Worm (Caenorhabditis elegans): Measurements from ENCODE around the gene ttbk-5.

The ttbk-5 gene

DNA sequence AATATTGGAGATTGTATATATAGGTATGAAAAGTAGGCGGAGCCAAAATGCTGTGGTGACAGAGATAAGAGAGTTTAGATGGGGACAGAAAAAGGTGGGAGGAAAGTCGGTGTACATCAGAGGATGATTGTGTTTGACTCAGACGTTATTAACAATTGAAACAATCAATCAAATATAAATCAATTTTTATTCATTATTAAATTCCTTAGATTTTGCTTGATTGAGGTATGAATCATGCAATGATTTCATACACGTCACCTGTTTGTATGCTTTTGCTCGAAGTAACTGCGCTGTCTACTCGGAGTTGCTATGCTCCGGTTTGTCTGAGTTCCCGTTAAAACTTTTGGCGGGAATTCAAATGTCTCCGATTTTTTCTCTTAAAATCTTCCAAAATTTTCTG, 24.7 kb downstream of the ttbk-5 start, which contains the start of gene C04G2.10:
TSS of gene C04G2.10 (plus strand) at position 301 of the 400 bp plus-strand sequence.
- TF ChIP-seq elt-1 (tag; optimal IDR thresholded peaks at IDR 0.05; ENCODE audit: borderline replicate concordance, insufficient read depth) (no peak), nhr-12 (tag; optimal IDR thresholded peaks at IDR 0.05) (no peak), elt-3 (tag; optimal IDR thresholded peaks at IDR 0.05) (no peak), cnd-1 (tag; optimal IDR thresholded peaks at IDR 0.05) (no peak), ham-2 (GFP tag; optimal IDR thresholded peaks at IDR 0.05) (no peak), ztf-11 (tag; optimal IDR thresholded peaks at IDR 0.05) (no peak), ces-1 (GFP tag; optimal IDR thresholded peaks at IDR 0.05) (no peak), ceh-43 (GFP tag; optimal IDR thresholded peaks at IDR 0.05) (no peak), sem-2 (GFP tag; optimal IDR thresholded peaks at IDR 0.05) (no peak), nhr-2 (tag; optimal IDR thresholded peaks at IDR 0.05) (no peak), hlh-1 (tag; optimal IDR thresholded peaks at IDR 0.05) (no peak), mls-2 (tag; optimal IDR thresholded peaks at IDR 0.05) (no peak)

DNA sequence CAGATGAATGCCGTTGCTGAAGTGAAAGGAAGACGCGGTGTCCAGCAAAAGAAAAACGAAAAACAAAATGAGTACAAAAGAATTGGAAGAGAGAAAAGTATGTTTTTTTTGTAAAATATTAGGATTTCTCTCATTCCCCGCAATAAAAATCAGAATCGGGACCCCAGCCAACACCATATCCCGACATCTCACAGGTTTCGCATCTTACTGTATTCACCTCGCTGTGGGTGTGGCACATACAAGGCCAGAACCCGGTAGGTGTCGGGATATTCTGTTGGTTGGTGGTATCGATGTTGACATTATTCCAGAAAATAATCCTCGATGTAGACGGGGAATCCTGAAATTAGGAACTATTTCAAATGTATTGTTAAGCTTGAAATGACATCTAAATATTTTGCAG, 26.3 kb downstream of the ttbk-5 start:
- TF ChIP-seq ces-1 (GFP tag; optimal IDR thresholded peaks at IDR 0.05): no peak
- no peak for TF ChIP-seq nhr-28 (tag; optimal IDR thresholded peaks at IDR 0.05)
- no peak for TF ChIP-seq M03D4.4 (tag; optimal IDR thresholded peaks at IDR 0.05)
- TF ChIP-seq unc-62 (GFP tag; optimal IDR thresholded peaks at IDR 0.05): no peak
- no peak for TF ChIP-seq lsy-2 (tag; optimal IDR thresholded peaks at IDR 0.05)
- TF ChIP-seq sptf-1 (tag; optimal IDR thresholded peaks at IDR 0.05): no peak
- no peak for TF ChIP-seq mab-5 (tag; optimal IDR thresholded peaks at IDR 0.05)
- no peak for TF ChIP-seq elt-1 (tag; optimal IDR thresholded peaks at IDR 0.05; ENCODE audit: borderline replicate concordance, insufficient read depth)
- no peak for TF ChIP-seq ceh-43 (GFP tag; optimal IDR thresholded peaks at IDR 0.05)
- TF ChIP-seq mep-1 (tag; optimal IDR thresholded peaks at IDR 0.05): no peak
- TF ChIP-seq nhr-12 (tag; optimal IDR thresholded peaks at IDR 0.05): no peak
- TF ChIP-seq ham-2 (GFP tag; optimal IDR thresholded peaks at IDR 0.05): no peak
- no peak for TF ChIP-seq ztf-11 (tag; optimal IDR thresholded peaks at IDR 0.05)
- TF ChIP-seq nhr-76 (tag; optimal IDR thresholded peaks at IDR 0.05): no peak
- no peak for TF ChIP-seq blmp-1 (tag; optimal IDR thresholded peaks at IDR 0.05)
- TF ChIP-seq nhr-237 (tag; optimal IDR thresholded peaks at IDR 0.05): no peak
- no peak for TF ChIP-seq pha-4 (tag; optimal IDR thresholded peaks at IDR 0.05)
- no peak for TF ChIP-seq hlh-1 (tag; optimal IDR thresholded peaks at IDR 0.05)
- TF ChIP-seq mls-2 (tag; optimal IDR thresholded peaks at IDR 0.05): no peak
- no peak for TF ChIP-seq unc-39 (tag; optimal IDR thresholded peaks at IDR 0.05)

DNA sequence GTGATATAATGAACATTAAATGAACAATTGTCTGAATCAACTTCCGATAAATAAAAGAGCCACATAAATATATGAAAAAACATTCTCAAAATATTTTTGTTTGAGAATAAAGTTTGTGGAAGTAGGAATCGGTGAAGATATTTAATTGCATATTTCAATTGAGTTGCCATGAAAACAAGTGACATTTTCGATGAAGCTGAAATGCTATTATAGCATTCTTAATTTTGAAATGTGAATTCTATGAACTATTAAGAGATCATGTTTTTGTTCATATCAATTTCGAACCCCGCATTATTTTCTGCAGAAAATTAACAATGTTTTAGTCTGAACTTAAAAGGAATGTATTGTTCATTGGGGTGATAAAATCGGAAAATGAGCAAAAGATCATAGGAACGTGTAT, 31.7 kb downstream of the ttbk-5 start, which contains the start of gene irld-21:
TSS of gene irld-21 (minus strand) at position 101 of the 400 bp plus-strand sequence.
- TF ChIP-seq nhr-76 (tag; optimal IDR thresholded peaks at IDR 0.05) (no peak), nhr-237 (tag; optimal IDR thresholded peaks at IDR 0.05) (no peak), cnd-1 (tag; optimal IDR thresholded peaks at IDR 0.05) (no peak), blmp-1 (tag; optimal IDR thresholded peaks at IDR 0.05) (no peak), lsy-2 (tag; optimal IDR thresholded peaks at IDR 0.05) (no peak), snpc-4 (tag; optimal IDR thresholded peaks at IDR 0.05) (no peak), mab-5 (tag; optimal IDR thresholded peaks at IDR 0.05) (no peak), nhr-2 (tag; optimal IDR thresholded peaks at IDR 0.05) (no peak)

DNA sequence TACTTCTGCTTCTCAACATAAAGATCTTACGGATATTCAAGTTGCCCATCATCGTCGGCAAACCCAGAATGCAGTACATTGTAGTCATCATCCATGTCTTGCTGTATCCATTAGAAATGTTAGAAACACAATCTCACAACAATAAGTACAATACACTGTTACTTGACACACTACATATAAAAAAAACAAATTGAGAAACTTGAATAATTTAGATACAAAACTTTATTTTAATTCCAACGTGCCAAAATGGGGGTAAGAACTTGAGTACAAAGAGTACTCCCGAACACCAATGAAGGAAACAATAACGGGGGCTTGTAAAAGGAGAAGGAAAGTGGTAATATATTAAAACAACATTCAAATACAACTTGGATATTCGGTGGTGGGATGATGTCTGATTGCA, 36.1 kb downstream of the ttbk-5 start, which contains the start of gene ctf-18:
TSS of gene ctf-18 (minus strand) at position 101 of the 400 bp plus-strand sequence.
- no peak for TF ChIP-seq zip-8 (tag; optimal IDR thresholded peaks at IDR 0.05)
- TF ChIP-seq bed-3 (GFP tag; optimal IDR thresholded peaks at IDR 0.05): no peak
- TF ChIP-seq unc-120 (tag; optimal IDR thresholded peaks at IDR 0.05; ENCODE audit: poor library complexity, severe bottlenecking): no peak
- TF ChIP-seq pha-4 (tag; optimal IDR thresholded peaks at IDR 0.05): no peak
- no peak for TF ChIP-seq hlh-1 (tag; optimal IDR thresholded peaks at IDR 0.05)
- no peak for TF ChIP-seq ceh-39 (tag; optimal IDR thresholded peaks at IDR 0.05)
- TF ChIP-seq ham-2 (GFP tag; optimal IDR thresholded peaks at IDR 0.05): no peak
- no peak for TF ChIP-seq lin-13 (tag; optimal IDR thresholded peaks at IDR 0.05)
- TF ChIP-seq nhr-237 (tag; optimal IDR thresholded peaks at IDR 0.05): no peak
- no peak for TF ChIP-seq blmp-1 (tag; optimal IDR thresholded peaks at IDR 0.05)
- no peak for TF ChIP-seq lsy-2 (tag; optimal IDR thresholded peaks at IDR 0.05)
- TF ChIP-seq nhr-28 (tag; optimal IDR thresholded peaks at IDR 0.05): no peak
- TF ChIP-seq nhr-2 (tag; optimal IDR thresholded peaks at IDR 0.05): no peak
- no peak for TF ChIP-seq ces-1 (GFP tag; optimal IDR thresholded peaks at IDR 0.05)
- no peak for TF ChIP-seq M03D4.4 (tag; optimal IDR thresholded peaks at IDR 0.05)

DNA sequence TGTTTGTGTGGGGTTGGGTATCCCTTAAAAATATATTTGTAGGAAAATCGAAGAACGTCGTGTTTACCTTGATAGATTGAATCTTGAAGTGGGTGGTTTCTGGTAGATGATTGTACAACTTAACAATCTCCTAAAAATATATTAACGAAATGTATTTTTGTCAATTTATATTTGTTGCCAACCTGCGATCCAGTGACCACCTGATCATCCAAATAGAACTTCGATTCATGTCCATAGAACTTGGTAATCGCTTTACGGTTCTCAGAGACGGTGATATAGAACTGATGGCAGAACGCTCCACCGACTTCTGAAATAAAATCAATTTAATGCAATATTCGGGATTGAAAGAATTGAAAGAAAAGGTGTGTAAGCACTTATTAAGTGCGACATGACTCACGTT, 38.0 kb downstream of the ttbk-5 start:
- TF ChIP-seq hlh-1 (tag; optimal IDR thresholded peaks at IDR 0.05): no peak
- no peak for TF ChIP-seq mls-2 (tag; optimal IDR thresholded peaks at IDR 0.05)
- TF ChIP-seq elt-1 (tag; optimal IDR thresholded peaks at IDR 0.05; ENCODE audit: borderline replicate concordance, insufficient read depth): no peak
- no peak for TF ChIP-seq mep-1 (tag; optimal IDR thresholded peaks at IDR 0.05)

All from whole organism, mixed stage, embryonic.